Fruit fly (Drosophila melanogaster) whole organism, pupa: Measurements from ENCODE around the gene for.

ENCODE experiments used
- CG10348 ChIP-seq: fragments of 200-800 bp; sonication (Bioruptor generic); IDR thresholded peaks from 2 replicates; pipeline ENCODE4 v1.3.6; 2022; ENCODE audit warnings: missing biosample characterization, missing genetic modification characterization
- CG12605 ChIP-seq: fragments of 200-800 bp; sonication (Bioruptor generic); IDR thresholded peaks from 2 replicates; pipeline ENCODE4 v1.3.6; 2022; ENCODE audit warnings: missing biosample characterization, missing genetic modification characterization
- CG13204 ChIP-seq: fragments of 200-800 bp; sonication (Bioruptor generic); optimal IDR thresholded peaks from 2 replicates; lab custom pipeline; 2018; ENCODE audit warnings: missing biosample characterization, mild to moderate bottlenecking, missing genetic modification characterization, moderate library complexity
- CG14655 ChIP-seq: fragments of 200-800 bp; sonication (Bioruptor generic); optimal IDR thresholded peaks from 3 replicates; lab custom pipeline; 2017; ENCODE audit warnings: mild to moderate bottlenecking, missing biosample characterization, missing genetic modification reagents, missing genetic modification characterization
- CG15710 ChIP-seq: fragments of 200-800 bp; sonication (Bioruptor generic); optimal IDR thresholded peaks from 2 replicates; lab custom pipeline; 2018; ENCODE audit warnings: missing biosample characterization, mild to moderate bottlenecking, missing genetic modification characterization, moderate library complexity
- CG17806 ChIP-seq: fragments of 200-800 bp; sonication (Bioruptor generic); optimal IDR thresholded peaks from 2 replicates; lab custom pipeline; 2018; ENCODE audit warnings: missing biosample characterization, mild to moderate bottlenecking, missing genetic modification characterization, moderate library complexity
- CG32121 ChIP-seq: fragments of 200-800 bp; sonication (Bioruptor generic); IDR thresholded peaks from 2 replicates; pipeline ENCODE4 v1.3.6; 2022; ENCODE audit warnings: missing biosample characterization, missing genetic modification characterization
- CG34367 ChIP-seq: fragments of 200-800 bp; sonication (Bioruptor generic); optimal IDR thresholded peaks from 2 replicates; lab custom pipeline; 2018; ENCODE audit warnings: missing biosample characterization, mild to moderate bottlenecking, missing genetic modification characterization
- CG4496 ChIP-seq: fragments of 200-800 bp; sonication (Bioruptor generic); IDR thresholded peaks from 3 replicates; pipeline ENCODE4 v1.3.6; 2022; ENCODE audit warnings: missing biosample characterization, missing genetic modification characterization
- CG8159 ChIP-seq: fragments of 200-800 bp; sonication (Bioruptor generic); optimal IDR thresholded peaks from 3 replicates; lab custom pipeline; 2018; ENCODE audit warnings: missing biosample characterization, mild to moderate bottlenecking, missing genetic modification characterization, moderate library complexity
- CG8301 ChIP-seq: fragments of 200-800 bp; sonication (Bioruptor generic); optimal IDR thresholded peaks from 2 replicates; lab custom pipeline; 2018; ENCODE audit warnings: missing biosample characterization, mild to moderate bottlenecking, missing genetic modification characterization
- CG9948 ChIP-seq: fragments of 200-800 bp; sonication (Bioruptor generic); optimal IDR thresholded peaks from 2 replicates; lab custom pipeline; 2018; ENCODE audit warnings: missing biosample characterization, mild to moderate bottlenecking, missing genetic modification characterization, moderate library complexity
- D1 ChIP-seq: fragments of 200-800 bp; sonication (Bioruptor generic); optimal IDR thresholded peaks from 2 replicates; lab custom pipeline; 2018; ENCODE audit warnings: missing biosample characterization, mild to moderate bottlenecking, missing genetic modification characterization, moderate library complexity
- EcR ChIP-seq: fragments of 200-800 bp; sonication (Bioruptor generic); optimal IDR thresholded peaks from 3 replicates; lab custom pipeline; 2019; ENCODE audit warnings: missing biosample characterization, missing genetic modification characterization, mild to moderate bottlenecking, moderate library complexity, missing genetic modification reagents
- Ets98B ChIP-seq: fragments of 200-800 bp; sonication (Bioruptor generic); IDR thresholded peaks from 2 replicates; pipeline ENCODE4 v1.3.6; 2022; ENCODE audit warnings: missing biosample characterization, missing genetic modification characterization
- Pif1A ChIP-seq: fragments of 200-800 bp; sonication (Bioruptor generic); optimal IDR thresholded peaks from 3 replicates; lab custom pipeline; 2016; ENCODE audit warnings: missing biosample characterization, missing genetic modification characterization
- Pif1B ChIP-seq: fragments of 200-800 bp; sonication (Bioruptor generic); optimal IDR thresholded peaks from 3 replicates; lab custom pipeline; 2016; ENCODE audit warnings: missing biosample characterization, missing genetic modification characterization
- Snoo ChIP-seq: fragments of 200-800 bp; sonication (Bioruptor generic); optimal IDR thresholded peaks from 3 replicates; lab custom pipeline; 2017; ENCODE audit warnings: missing biosample characterization, mild to moderate bottlenecking, missing genetic modification characterization, inconsistent platforms
- fd96Ca ChIP-seq: fragments of 200-800 bp; sonication (Bioruptor generic); IDR thresholded peaks from 3 replicates; pipeline ENCODE4 v1.3.6; 2022; ENCODE audit warnings: missing biosample characterization, missing genetic modification characterization
- gl ChIP-seq: fragments of 200-800 bp; sonication (Bioruptor generic); optimal IDR thresholded peaks from 2 replicates; lab custom pipeline; 2018; ENCODE audit warnings: missing biosample characterization, mild to moderate bottlenecking, missing genetic modification characterization
- rn ChIP-seq: fragments of 200-800 bp; sonication (Bioruptor generic); IDR thresholded peaks from 2 replicates; pipeline ENCODE4 v1.3.6; 2022; ENCODE audit warnings: missing biosample characterization, missing genetic modification characterization

Gene for

DNA sequence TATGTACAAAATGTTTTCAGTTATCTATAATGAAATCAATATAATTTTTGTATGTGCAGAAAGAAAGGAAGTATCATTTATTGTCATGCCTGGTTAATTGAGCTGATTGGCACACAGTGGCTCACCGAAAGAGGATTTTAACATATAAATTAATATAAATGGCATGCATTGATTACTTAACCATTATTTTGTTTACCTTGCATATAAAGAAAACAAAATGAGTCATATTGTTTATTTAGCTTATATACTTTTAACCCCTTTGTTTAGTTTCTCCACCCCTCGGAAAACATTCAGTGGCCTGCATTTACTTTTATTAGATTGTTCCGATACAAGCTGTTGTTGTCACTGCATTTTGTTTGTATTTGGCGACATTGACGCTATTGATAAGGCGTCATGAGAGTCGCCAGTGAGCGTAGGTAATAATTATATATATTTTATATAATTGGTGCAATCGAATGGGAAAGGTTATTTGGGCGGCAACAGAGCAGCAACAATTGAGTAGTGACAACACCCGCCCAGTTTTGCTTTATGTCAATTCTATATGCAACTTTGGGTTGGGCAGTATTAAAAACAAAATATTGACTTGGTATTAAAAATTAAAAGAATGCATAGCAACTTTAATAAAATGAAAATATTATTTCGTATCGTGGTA is 9.1 kb downstream of the for start:
- TF ChIP-seq CG9948 (peak; percentile 23), CG34367 (tag; lab: Kevin White, UChicago) (no peak), CG17806 (tag; lab: Kevin White, UChicago) (no peak), EcR (GFP tag; lab: Kevin White, UChicago) (no peak), CG32121 (GFP tag; lab: Robert Waterston, UW) (peak; percentile 82), CG8159 (tag; lab: Kevin White, UChicago) (no peak), CG13204 (no peak), rn (GFP tag; lab: Robert Waterston, UW) (no peak), CG4496 (GFP tag; lab: Robert Waterston, UW) (peak; percentile 84), CG15710 (peak; percentile 43), D1 (no peak), Ets98B (GFP tag; lab: Robert Waterston, UW) (peak; percentile 78), fd96Ca (GFP tag; lab: Robert Waterston, UW) (peak; percentile 22; the same call in 1 of the 3 replicates), CG10348 (GFP tag; lab: Robert Waterston, UW) (no peak), Snoo (tag; lab: Kevin White, UChicago) (peak; percentile 29), CG12605 (GFP tag; lab: Robert Waterston, UW) (peak; percentile 58), Pif1A (GFP tag; lab: Kevin White, UChicago) (peak; percentile 25), Pif1B (peak; percentile 14), gl (tag; lab: Kevin White, UChicago) (no peak), CG8301 (tag; lab: Kevin White, UChicago) (peak; percentile 34), CG14655 (GFP tag; lab: Kevin White, UChicago) (peak; percentile 56)

DNA sequence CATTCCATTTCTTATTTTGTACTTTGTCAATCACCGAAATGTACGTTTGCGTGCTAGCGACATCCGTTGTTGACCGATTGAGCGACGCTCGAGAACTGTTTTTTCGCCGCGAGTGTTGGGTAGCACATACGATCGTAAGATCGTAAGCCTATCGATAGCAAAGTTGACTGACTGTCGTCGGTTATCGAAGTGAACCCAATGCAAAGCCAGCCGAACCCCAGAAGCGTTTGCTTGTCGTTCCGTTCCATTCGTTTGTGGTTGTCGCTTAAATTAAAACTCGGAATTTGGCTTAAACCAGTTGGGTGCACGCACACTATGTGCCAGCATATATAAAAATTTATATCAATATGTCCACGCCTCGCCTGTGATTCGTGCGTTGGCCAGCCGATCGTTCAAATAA is 10.7 kb downstream of the for start:
- TF ChIP-seq Snoo (tag; lab: Kevin White, UChicago) (no peak), CG12605 (GFP tag; lab: Robert Waterston, UW) (no peak), CG17806 (tag; lab: Kevin White, UChicago) (no peak), CG32121 (GFP tag; lab: Robert Waterston, UW) (no peak), CG14655 (GFP tag; lab: Kevin White, UChicago) (no peak), EcR (GFP tag; lab: Kevin White, UChicago) (no peak), Pif1A (GFP tag; lab: Kevin White, UChicago) (no peak), fd96Ca (GFP tag; lab: Robert Waterston, UW) (no peak), CG8301 (tag; lab: Kevin White, UChicago) (no peak), D1 (no peak), CG10348 (GFP tag; lab: Robert Waterston, UW) (no peak), CG34367 (tag; lab: Kevin White, UChicago) (no peak), Pif1B (no peak), CG13204 (no peak), CG15710 (no peak), CG4496 (GFP tag; lab: Robert Waterston, UW) (no peak), gl (tag; lab: Kevin White, UChicago) (no peak), rn (GFP tag; lab: Robert Waterston, UW) (no peak), CG8159 (tag; lab: Kevin White, UChicago) (no peak), CG9948 (no peak)
- TF ChIP-seq, all 21 proteins: peak for 0

DNA sequence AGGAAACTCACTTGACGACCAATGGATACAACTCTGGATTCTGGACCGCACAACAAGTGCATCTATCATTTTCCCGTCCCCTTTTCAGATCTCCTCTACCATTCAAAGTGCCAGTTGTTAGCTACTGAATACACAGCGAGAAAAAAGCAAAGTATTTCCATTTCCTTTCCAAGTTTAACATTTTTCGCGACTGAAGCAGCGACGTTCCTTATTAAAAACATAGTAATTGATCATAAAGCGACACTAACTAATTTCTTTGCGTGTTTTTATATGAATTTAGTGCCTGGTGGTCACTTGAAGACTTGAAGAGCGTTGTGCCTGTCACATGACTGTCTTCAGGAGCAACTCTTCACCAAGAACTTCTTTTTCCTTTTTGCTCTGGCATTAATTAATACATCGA is 11.4 kb downstream of the for start:
- TF ChIP-seq fd96Ca (GFP tag; lab: Robert Waterston, UW): peak; percentile 49; the same call in 1 of the 3 replicates
- TF ChIP-seq CG13204: no peak
- no peak for TF ChIP-seq CG12605 (GFP tag; lab: Robert Waterston, UW)
- TF ChIP-seq CG8301 (tag; lab: Kevin White, UChicago): peak; percentile 73
- TF ChIP-seq Pif1A (GFP tag; lab: Kevin White, UChicago): peak; percentile 47
- TF ChIP-seq CG14655 (GFP tag; lab: Kevin White, UChicago): peak; percentile 71
- TF ChIP-seq CG4496 (GFP tag; lab: Robert Waterston, UW): peak; percentile 49; the same call in 1 of the 3 replicates
- no peak for TF ChIP-seq D1
- no peak for TF ChIP-seq CG15710
- peak; percentile 22 for TF ChIP-seq Pif1B
- no peak for TF ChIP-seq CG34367 (tag; lab: Kevin White, UChicago)
- peak; percentile 49 for TF ChIP-seq Ets98B (GFP tag; lab: Robert Waterston, UW)
- peak; percentile 19 for TF ChIP-seq CG17806 (tag; lab: Kevin White, UChicago)
- peak; percentile 18 for TF ChIP-seq CG9948

DNA sequence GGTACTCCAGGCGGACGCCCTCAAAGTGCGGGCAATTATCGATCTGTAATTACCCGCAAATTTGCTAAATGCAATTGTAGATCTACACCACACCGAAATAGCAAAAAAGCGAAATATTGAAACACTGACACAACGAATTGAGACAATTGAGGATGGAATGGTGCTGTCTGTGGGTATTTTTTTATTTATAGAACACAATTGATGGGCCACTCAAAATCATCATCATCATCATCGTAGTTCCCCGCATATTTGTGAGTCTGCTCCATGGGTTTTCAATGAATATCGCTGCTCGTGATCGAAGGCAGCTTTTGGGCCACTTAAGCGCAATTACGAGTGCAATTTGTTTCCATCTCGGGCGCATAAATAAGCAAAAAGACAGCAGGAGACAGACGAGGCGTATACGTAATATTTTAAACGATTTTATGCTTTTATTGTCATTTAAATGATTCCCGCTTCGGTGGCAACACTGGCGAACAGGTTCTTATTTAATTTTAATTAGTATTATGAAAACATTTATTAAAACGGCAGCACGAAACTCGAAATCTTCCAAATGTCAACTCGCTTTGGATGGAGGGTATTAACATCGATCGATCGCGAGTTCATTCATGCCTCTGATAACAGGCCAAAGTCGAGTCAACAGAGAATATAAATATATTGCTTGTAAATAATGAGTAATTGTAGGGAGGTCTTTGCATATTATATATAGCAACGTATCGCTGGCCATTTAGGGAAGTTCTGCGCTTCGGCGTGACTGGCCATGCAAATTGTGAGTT is 14.4 kb downstream of the for start:
- TF ChIP-seq CG15710: no peak
- no peak for TF ChIP-seq Ets98B (GFP tag; lab: Robert Waterston, UW)
- peak; percentile 51 for TF ChIP-seq EcR (GFP tag; lab: Kevin White, UChicago)
- TF ChIP-seq Snoo (tag; lab: Kevin White, UChicago): no peak

DNA sequence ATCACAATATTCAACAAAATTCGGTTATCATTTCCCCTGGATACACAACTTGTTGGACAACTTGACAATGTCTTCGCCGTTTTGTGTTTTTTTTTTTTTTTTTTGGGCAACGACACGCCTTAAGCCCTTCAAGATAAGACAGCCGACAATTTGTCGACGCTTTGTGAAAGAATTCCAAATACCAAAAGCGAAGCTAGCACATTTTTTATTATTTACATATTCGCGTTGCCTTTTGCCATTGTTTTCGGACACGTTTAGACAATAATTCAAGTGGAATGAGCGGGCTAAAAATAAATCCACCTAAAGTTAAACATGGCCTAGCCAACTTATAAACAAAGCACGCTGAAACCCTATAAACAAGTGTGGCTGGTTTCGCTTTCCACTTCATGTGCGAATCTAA is 15.8 kb downstream of the for start:
- TF ChIP-seq Snoo (tag; lab: Kevin White, UChicago) (no peak), CG17806 (tag; lab: Kevin White, UChicago) (no peak), CG34367 (tag; lab: Kevin White, UChicago) (no peak), EcR (GFP tag; lab: Kevin White, UChicago) (no peak), fd96Ca (GFP tag; lab: Robert Waterston, UW) (no peak), CG14655 (GFP tag; lab: Kevin White, UChicago) (no peak), Pif1A (GFP tag; lab: Kevin White, UChicago) (no peak), Pif1B (no peak), CG8301 (tag; lab: Kevin White, UChicago) (no peak)
